Fruit fly (Drosophila melanogaster) Kc167 (cell line): Measurements from ENCODE around the gene SelG.

Experiments used
- Myc ChIP-seq: fragments of >200 bp; optimal IDR thresholded peaks from 2 replicates; lab custom pipeline; 2017; ENCODE audit warnings: missing external identifiers
- h ChIP-seq: fragments of >200 bp; optimal IDR thresholded peaks from 3 replicates; lab custom pipeline; 2018; ENCODE audit warnings: missing external identifiers
- insv ChIP-seq: fragments of >200 bp; optimal IDR thresholded peaks from 3 replicates; lab custom pipeline; 2018; ENCODE audit warnings: missing external identifiers
- psq ChIP-seq: fragments of >200 bp; optimal IDR thresholded peaks from 2 replicates; lab custom pipeline; 2017; ENCODE audit warnings: missing external identifiers

DNA sequence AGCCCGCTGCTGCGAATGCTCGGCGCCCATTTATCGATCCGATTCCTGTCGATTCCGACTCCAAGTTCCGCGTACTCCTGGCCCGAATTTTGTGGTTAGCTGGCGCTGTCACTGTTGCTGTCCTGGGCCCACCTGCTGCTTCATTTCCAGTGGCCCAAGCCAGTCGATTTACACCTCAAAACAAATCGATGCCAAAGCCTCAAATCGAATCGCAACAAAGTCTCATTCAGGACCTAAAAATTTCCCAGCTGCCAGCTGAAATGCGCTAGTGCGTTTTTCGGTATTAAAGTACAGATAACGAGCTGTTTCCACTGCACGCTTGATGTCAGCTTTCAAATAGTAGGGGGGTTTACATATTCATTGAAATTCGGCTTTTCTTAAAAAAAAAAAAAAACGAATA lies 14.6 kb upstream of the SelG start, which contains the start of gene BORCS5:
- TF ChIP-seq psq (no peak), h (no peak), insv (lab: Kevin White, UChicago) (no peak), Myc (lab: Kevin White, UChicago) (no peak)
